Worm (Caenorhabditis elegans): ENCODE measurements around the gene W10G11.2.

DNA sequence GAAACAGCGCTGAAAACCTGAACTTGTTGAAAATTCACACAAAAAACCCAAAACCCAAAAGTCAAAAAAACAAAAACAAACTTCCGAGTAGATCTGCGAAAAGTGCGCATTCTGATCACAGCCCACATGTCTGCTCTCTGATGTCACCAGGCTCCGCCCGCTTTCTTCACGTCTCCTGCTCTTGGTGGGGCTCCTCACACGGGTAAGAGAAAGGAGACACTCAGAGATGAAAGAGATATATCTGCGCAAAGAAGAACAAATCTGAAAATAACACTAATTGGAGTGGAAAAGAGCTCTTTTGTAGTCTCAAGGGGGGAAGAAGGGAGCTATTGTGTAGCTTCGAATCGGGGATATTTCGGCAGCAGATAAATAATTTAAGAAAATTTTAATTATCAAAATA, 33.2 kb downstream of the W10G11.2 start, which contains the start of gene ncs-6:
- TF ChIP-seq lir-3 (tag; optimal IDR thresholded peaks at IDR 0.05; ENCODE audit: poor library complexity) = no peak
- no peak for TF ChIP-seq fos-1 (tag; optimal IDR thresholded peaks at IDR 0.05)
- no peak for TF ChIP-seq egl-27 (tag; optimal IDR thresholded peaks at IDR 0.05)
- no peak for TF ChIP-seq nhr-85 (tag)
- no peak for TF ChIP-seq mep-1 (tag; optimal IDR thresholded peaks at IDR 0.05)
- TF ChIP-seq Y116A8C.19 (tag; optimal IDR thresholded peaks at IDR 0.05; ENCODE audit: borderline replicate concordance) = no peak
- TF ChIP-seq lin-13 (GFP tag; optimal IDR thresholded peaks at IDR 0.05) = no peak

Data from whole organism, L1 larva.